Worm (Caenorhabditis elegans): Measurements from ENCODE around the gene npp-1.

The npp-1 gene

DNA sequence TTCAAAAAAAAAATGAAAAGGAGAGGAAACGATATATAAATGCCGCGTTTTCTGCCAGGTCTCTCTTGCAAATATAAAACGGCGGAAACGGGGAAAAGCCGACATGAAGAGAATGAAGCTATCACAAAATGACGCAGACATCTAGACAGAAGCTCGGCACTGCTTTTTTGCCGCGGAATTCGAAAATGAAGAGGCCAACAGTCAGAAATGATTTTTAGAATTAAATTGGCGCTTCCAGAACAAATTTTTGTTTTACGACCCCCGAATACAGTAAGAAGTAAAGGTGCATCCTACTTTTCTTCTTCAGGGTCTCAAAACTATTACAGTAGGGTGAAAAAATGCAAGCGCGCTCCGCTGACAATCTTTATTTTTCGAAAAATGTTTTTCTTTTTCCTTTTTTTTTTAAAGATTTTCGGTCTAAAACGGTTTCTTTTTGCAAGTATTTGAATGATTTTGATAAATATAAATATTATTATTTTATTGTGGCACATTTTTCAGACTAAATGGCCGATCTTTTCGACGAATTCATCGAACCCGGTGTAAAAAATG lies 33.0 kb upstream of the npp-1 start, which contains the start of gene mtr-4 (continued):
- TF ChIP-seq mxl-1 (tag; optimal IDR thresholded peaks at IDR 0.05) (no peak), somi-1 (GFP tag; optimal IDR thresholded peaks at IDR 0.05) (no peak), tbx-9 (tag; optimal IDR thresholded peaks at IDR 0.05; ENCODE audit: borderline replicate concordance) (no peak), K11D2.4 (GFP tag; IDR thresholded peaks at IDR 0.05) (no peak), snpc-4 (GFP tag; optimal IDR thresholded peaks at IDR 0.05) (peak; percentile 64), snpc-4 (tag; optimal IDR thresholded peaks at IDR 0.05) (peak in 3 of 4 experiments; percentile 9 to 71 (median 69)), madf-6 (GFP tag; IDR thresholded peaks at IDR 0.05) (peak; percentile 96), madf-8 (GFP tag; conservative IDR thresholded peaks at IDR 0.05) (peak; percentile 90), bed-2 (GFP tag; IDR thresholded peaks at IDR 0.05) (no peak), rcor-1 (GFP tag; IDR thresholded peaks at IDR 0.05) (peak; percentile 69), T07F8.4 (tag; optimal IDR thresholded peaks at IDR 0.05) (no peak), hlh-12 (tag; optimal IDR thresholded peaks at IDR 0.05) (no peak), F49E8.2 (tag; optimal IDR thresholded peaks at IDR 0.05; ENCODE audit: insufficient read depth) (peak; percentile 47), dox-1 (GFP tag; IDR thresholded peaks at IDR 0.05) (peak; percentile 77; the same call in 1 of the 2 replicates), lsl-1 (GFP tag; optimal IDR thresholded peaks at IDR 0.05) (peak; percentile 98), F22D6.2 (tag; optimal IDR thresholded peaks at IDR 0.05) (no peak), lin-26 (GFP tag; IDR thresholded peaks at IDR 0.05) (no peak), xnd-1 (tag; optimal IDR thresholded peaks at IDR 0.05) (peak; percentile 93), nhr-80 (tag; optimal IDR thresholded peaks at IDR 0.05) (peak; percentile 69), ztf-6 (GFP tag; IDR thresholded peaks at IDR 0.05) (no peak), attf-5 (GFP tag; optimal IDR thresholded peaks at IDR 0.05) (peak; percentile 71), ztf-18 (tag; optimal IDR thresholded peaks at IDR 0.05) (no peak), ceh-91 (GFP tag; IDR thresholded peaks at IDR 0.05) (peak; percentile 77), nhr-90 (tag; optimal IDR thresholded peaks at IDR 0.05) (no peak), ZK185.1 (tag; optimal IDR thresholded peaks at IDR 0.05; ENCODE audit: poor library complexity, severe bottlenecking) (no peak), snpc-3.4 (tag; optimal IDR thresholded peaks at IDR 0.05) (peak; percentile 27), dpff-1 (tag; optimal IDR thresholded peaks at IDR 0.05) (no peak), lag-1 (GFP tag; IDR thresholded peaks at IDR 0.05) (no peak), mcd-1 (GFP tag; IDR thresholded peaks at IDR 0.05) (peak; percentile 91), Y79H2A.3 (GFP tag; conservative IDR thresholded peaks at IDR 0.05) (no peak), lir-1 (GFP tag; conservative IDR thresholded peaks at IDR 0.05) (no peak), nhr-120 (GFP tag; IDR thresholded peaks at IDR 0.05) (no peak), lin-40 (tag; optimal IDR thresholded peaks at IDR 0.05) (no peak), B0035.1 (tag; optimal IDR thresholded peaks at IDR 0.05) (no peak), F10E7.11 (tag; optimal IDR thresholded peaks at IDR 0.05) (no peak), ztf-25 (GFP tag; IDR thresholded peaks at IDR 0.05) (no peak), Y53G8AR.9 (GFP tag; conservative IDR thresholded peaks at IDR 0.05) (no peak), snpc-1.1 (tag; optimal IDR thresholded peaks at IDR 0.05; ENCODE audit: insufficient read depth) (no peak), cebp-2 (GFP tag; IDR thresholded peaks at IDR 0.05) (no peak), ceh-27 (GFP tag; optimal IDR thresholded peaks at IDR 0.05) (no peak), rpc-1 (optimal IDR thresholded peaks at IDR 0.05) (no peak), rpc-1 (tag; optimal IDR thresholded peaks at IDR 0.05) (no peak), nfyb-1 (GFP tag; IDR thresholded peaks at IDR 0.05) (no peak), pha-4 (tag; optimal IDR thresholded peaks at IDR 0.05) (no peak), madf-3 (GFP tag; IDR thresholded peaks at IDR 0.05) (peak; percentile 64; the same call in 1 of the 2 replicates), B0336.3 (GFP tag; IDR thresholded peaks at IDR 0.05) (0 out of 2 replicates have a peak, but pooled peaks have one; percentile 34), hlh-26 (GFP tag; conservative IDR thresholded peaks at IDR 0.05) (no peak), F55B11.4 (tag; optimal IDR thresholded peaks at IDR 0.05; ENCODE audit: borderline replicate concordance, insufficient read depth) (no peak), let-526 (GFP tag; IDR thresholded peaks at IDR 0.05) (no peak)

Measured in whole organism, young adult.